Worm (Caenorhabditis elegans): ENCODE results near the gene ogdh-1.

ogdh-1 gene

DNA sequence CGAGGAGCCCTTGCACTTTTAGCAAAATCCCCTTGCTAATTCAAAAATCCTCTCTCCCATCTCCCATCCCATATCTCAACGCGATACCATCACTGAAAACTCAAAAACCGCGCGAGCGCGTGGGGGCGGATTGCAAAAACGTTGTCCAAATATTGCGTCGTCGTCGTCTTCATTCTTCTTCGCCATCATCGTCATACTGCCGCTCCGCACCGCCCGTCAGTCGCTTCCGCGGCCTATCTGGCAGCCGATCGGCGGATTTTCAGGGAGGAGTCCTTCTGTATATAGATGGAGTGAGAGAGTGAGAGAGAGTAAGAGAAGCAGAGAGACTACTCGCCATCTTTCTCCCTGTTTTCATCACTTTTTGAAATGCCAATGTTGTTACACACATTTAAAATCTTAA, 16.9 kb downstream of the ogdh-1 start:
- TF ChIP-seq hlh-13 (GFP tag; optimal IDR thresholded peaks at IDR 0.05): no peak
- TF ChIP-seq rnt-1 (tag; optimal IDR thresholded peaks at IDR 0.05): peak; percentile 46
- no peak for TF ChIP-seq sox-4 (tag; optimal IDR thresholded peaks at IDR 0.05)
- peak; percentile 45 for TF ChIP-seq elt-4 (tag; optimal IDR thresholded peaks at IDR 0.05)

ce11 chrIV:4686291-4686830, 17.4 kb downstream of the ogdh-1 start:
- TF ChIP-seq nfya-1 (tag; optimal IDR thresholded peaks at IDR 0.05): peak; percentile 80
- no peak for TF ChIP-seq hlh-6 (tag; optimal IDR thresholded peaks at IDR 0.05)
- TF ChIP-seq fkh-6 (tag; optimal IDR thresholded peaks at IDR 0.05): no peak
- TF ChIP-seq pag-3 (tag; optimal IDR thresholded peaks at IDR 0.05; ENCODE audit: borderline replicate concordance): no peak

DNA sequence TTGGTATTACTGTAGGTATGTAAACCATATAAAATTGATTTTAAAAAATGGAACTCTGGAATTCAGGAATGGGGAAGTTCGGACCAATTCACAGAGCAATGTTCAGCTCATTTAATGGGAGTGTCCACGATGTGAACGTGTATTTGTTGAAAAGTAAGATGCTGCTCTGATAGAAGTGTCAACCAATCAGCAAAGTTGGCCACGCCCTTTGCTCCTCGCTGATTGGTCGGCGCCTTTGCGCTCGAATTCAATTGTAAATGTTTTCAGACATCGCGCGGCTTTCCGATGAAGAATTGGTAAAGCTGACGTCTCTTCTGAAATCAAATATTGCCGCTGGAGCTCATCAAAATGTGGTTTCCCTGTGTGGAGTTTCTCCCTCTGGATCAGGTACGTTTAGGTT, 20.7 kb downstream of the ogdh-1 start:
- no peak for TF ChIP-seq pat-9 (tag; optimal IDR thresholded peaks at IDR 0.05)
- no peak for TF ChIP-seq zip-5 (tag; optimal IDR thresholded peaks at IDR 0.05)
- TF ChIP-seq ceh-14 (tag; optimal IDR thresholded peaks at IDR 0.05): no peak
- TF ChIP-seq nfya-1 (tag; optimal IDR thresholded peaks at IDR 0.05): peak; percentile 68
- TF ChIP-seq ceh-18 (tag; optimal IDR thresholded peaks at IDR 0.05): no peak
- no peak for TF ChIP-seq ceh-30 (tag; optimal IDR thresholded peaks at IDR 0.05)
- TF ChIP-seq fkh-10 (GFP tag; optimal IDR thresholded peaks at IDR 0.05): no peak
- no peak for TF ChIP-seq pros-1 (tag; optimal IDR thresholded peaks at IDR 0.05)

DNA sequence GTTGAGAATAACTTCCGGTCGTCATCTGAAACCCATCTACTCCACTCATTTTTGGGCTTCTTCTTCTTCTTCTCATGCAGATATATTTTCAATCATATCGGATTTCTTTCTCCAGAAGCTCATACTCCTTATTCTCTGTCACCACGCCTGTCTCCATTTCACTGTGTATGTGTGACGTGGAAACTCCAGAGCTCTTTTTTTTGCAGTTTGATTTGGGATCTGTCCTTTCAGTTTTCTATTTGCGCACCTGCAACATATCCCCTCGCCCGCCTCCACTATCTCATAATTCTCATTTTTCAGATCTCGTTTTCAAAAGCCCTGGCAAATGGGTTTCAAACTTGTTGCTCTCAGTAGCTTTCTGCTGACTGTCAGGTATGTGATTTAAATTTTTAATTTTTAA, 25.1 kb downstream of the ogdh-1 start, which contains the start of gene kin-36:
Gene kin-36 (plus strand): TSS at position 301 of the 400 bp plus-strand sequence.
- TF ChIP-seq ceh-24 (tag; optimal IDR thresholded peaks at IDR 0.05) (no peak), ceh-14 (tag; optimal IDR thresholded peaks at IDR 0.05) (no peak), C38D4.7 (GFP tag; optimal IDR thresholded peaks at IDR 0.05) (no peak), ceh-31 (tag; optimal IDR thresholded peaks at IDR 0.05) (no peak)

- TF ChIP-seq dve-1 (tag; optimal IDR thresholded peaks at IDR 0.05) (no peak), ceh-19 (GFP tag; optimal IDR thresholded peaks at IDR 0.05) (peak; percentile 39), ceh-34 (tag; optimal IDR thresholded peaks at IDR 0.05) (peak; percentile 92), ceh-24 (tag; optimal IDR thresholded peaks at IDR 0.05) (no peak), ceh-48 (tag; optimal IDR thresholded peaks at IDR 0.05) (no peak)
Measured at ce11 chrIV:4674322-4674721, 29.5 kb downstream of the ogdh-1 start.

ce11 chrIV:4673332-4673731, 30.5 kb downstream of the ogdh-1 start:
- TF ChIP-seq unc-3 (GFP tag; conservative IDR thresholded peaks at IDR 0.05) (no peak), unc-3 (tag; optimal IDR thresholded peaks at IDR 0.05) (no peak), hlh-30 (tag; optimal IDR thresholded peaks at IDR 0.05; ENCODE audit: insufficient read depth) (no peak), tbx-2 (tag; optimal IDR thresholded peaks at IDR 0.05) (no peak)

DNA sequence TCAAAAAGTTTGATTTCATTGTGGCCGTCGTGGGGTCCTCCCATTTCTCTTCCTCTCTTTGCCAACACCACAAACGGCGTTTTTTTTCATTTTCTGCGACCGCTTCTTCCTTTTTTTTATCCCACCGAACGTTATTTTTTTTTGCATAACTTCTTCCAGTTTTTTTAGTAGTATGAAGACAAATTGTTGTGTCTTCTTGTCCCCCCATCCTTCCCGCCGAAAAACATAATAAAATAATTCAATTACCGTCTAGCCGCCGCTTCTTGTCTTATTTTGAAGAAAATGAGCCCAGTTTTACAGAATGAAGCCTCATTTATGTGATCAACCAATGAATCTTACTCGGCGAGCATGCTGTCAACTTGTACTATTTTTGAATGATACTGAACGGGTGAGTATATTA, 34.6 kb downstream of the ogdh-1 start, which contains the start of gene F29B9.12:
Gene F29B9.12 (plus strand): TSS at position 301 of the 400 bp plus-strand sequence.
- no peak for TF ChIP-seq syd-9 (tag; optimal IDR thresholded peaks at IDR 0.05)
- TF ChIP-seq ceh-14 (tag; optimal IDR thresholded peaks at IDR 0.05): no peak
- no peak for TF ChIP-seq ahr-1 (tag; optimal IDR thresholded peaks at IDR 0.05)
- TF ChIP-seq unc-55 (GFP tag; optimal IDR thresholded peaks at IDR 0.05): no peak
- TF ChIP-seq ceh-31 (tag; optimal IDR thresholded peaks at IDR 0.05): no peak
- TF ChIP-seq pqm-1 (tag; optimal IDR thresholded peaks at IDR 0.05): no peak
- no peak for TF ChIP-seq F13H6.1 (tag; optimal IDR thresholded peaks at IDR 0.05)
- no peak for TF ChIP-seq che-1 (tag; optimal IDR thresholded peaks at IDR 0.05)

Data from whole organism, late embryonic.